Fruit fly (Drosophila melanogaster): ENCODE data around the gene ND-20L.

Gene ND-20L

dm6 chr3R:29508551-29509266 is 6.8 kb upstream of the ND-20L start:
- TF ChIP-seq ovo (GFP tag; optimal IDR thresholded peaks at IDR 0.05) (no peak), CG5204 (GFP tag; optimal IDR thresholded peaks at IDR 0.05) (no peak), CG33017 (tag; optimal IDR thresholded peaks at IDR 0.05) (no peak), Mnt (GFP tag; optimal IDR thresholded peaks at IDR 0.05) (no peak), CG11617 (GFP tag; optimal IDR thresholded peaks at IDR 0.05) (no peak), CG1620 (GFP tag; optimal IDR thresholded peaks at IDR 0.05) (no peak)

dm6 chr3R:29511472-29511871 is 4.0 kb upstream of the ND-20L start:
- TF ChIP-seq Clk (GFP tag; optimal IDR thresholded peaks at IDR 0.05) (no peak), bab1 (GFP tag; optimal IDR thresholded peaks at IDR 0.05) (no peak), CG1620 (GFP tag; optimal IDR thresholded peaks at IDR 0.05) (no peak), toe (GFP tag; optimal IDR thresholded peaks at IDR 0.05) (no peak), CG5204 (GFP tag; optimal IDR thresholded peaks at IDR 0.05) (no peak), cnc (optimal IDR thresholded peaks at IDR 0.05) (no peak), Crg-1 (GFP tag; optimal IDR thresholded peaks at IDR 0.05) (no peak)

- TF ChIP-seq bab1 (GFP tag; optimal IDR thresholded peaks at IDR 0.05), result no peak
- TF ChIP-seq CG1620 (GFP tag; optimal IDR thresholded peaks at IDR 0.05), result no peak
- TF ChIP-seq Mnt (GFP tag; optimal IDR thresholded peaks at IDR 0.05), result no peak
- no peak for TF ChIP-seq Crg-1 (GFP tag; optimal IDR thresholded peaks at IDR 0.05)
- TF ChIP-seq CG7101 (tag; optimal IDR thresholded peaks at IDR 0.05), result no peak
- no peak for TF ChIP-seq kay (GFP tag; ENCODE audit: borderline replicate concordance)
- TF ChIP-seq cic (GFP tag; optimal IDR thresholded peaks at IDR 0.05), result no peak
- TF ChIP-seq toe (GFP tag; optimal IDR thresholded peaks at IDR 0.05), result no peak
- TF ChIP-seq CG14711 (tag; optimal IDR thresholded peaks at IDR 0.05), result no peak
- TF ChIP-seq cnc (optimal IDR thresholded peaks at IDR 0.05), result no peak
- TF ChIP-seq tj (GFP tag; optimal IDR thresholded peaks at IDR 0.05), result no peak
- TF ChIP-seq Hr96 (GFP tag; optimal IDR thresholded peaks at IDR 0.05), result no peak
Measured at dm6 chr3R:29512306-29513044, 3.0 kb upstream of the ND-20L start.

dm6 chr3R:29516766-29517165 is 1.2 kb downstream of the ND-20L start:
- TF ChIP-seq CG33017 (tag; optimal IDR thresholded peaks at IDR 0.05) (no peak), bab1 (GFP tag; optimal IDR thresholded peaks at IDR 0.05) (no peak), kay (GFP tag; ENCODE audit: borderline replicate concordance) (no peak), CG5204 (GFP tag; optimal IDR thresholded peaks at IDR 0.05) (no peak), Crg-1 (GFP tag; optimal IDR thresholded peaks at IDR 0.05) (no peak), ovo (GFP tag; optimal IDR thresholded peaks at IDR 0.05) (no peak), CG1620 (GFP tag; optimal IDR thresholded peaks at IDR 0.05) (no peak), Clk (GFP tag; optimal IDR thresholded peaks at IDR 0.05) (no peak), CG7045 (GFP tag; optimal IDR thresholded peaks at IDR 0.05) (no peak), CG11617 (GFP tag; optimal IDR thresholded peaks at IDR 0.05) (no peak), cic (GFP tag; optimal IDR thresholded peaks at IDR 0.05) (no peak), CG12768 (GFP tag; optimal IDR thresholded peaks at IDR 0.05) (no peak), pad (GFP tag; optimal IDR thresholded peaks at IDR 0.05) (no peak), CG7101 (tag; optimal IDR thresholded peaks at IDR 0.05) (no peak), Hr96 (GFP tag; optimal IDR thresholded peaks at IDR 0.05) (no peak), cnc (optimal IDR thresholded peaks at IDR 0.05) (no peak)

- TF ChIP-seq toe (GFP tag; optimal IDR thresholded peaks at IDR 0.05) (no peak), CG11617 (GFP tag; optimal IDR thresholded peaks at IDR 0.05) (no peak), Mnt (GFP tag; optimal IDR thresholded peaks at IDR 0.05) (no peak), CG7045 (GFP tag; optimal IDR thresholded peaks at IDR 0.05) (no peak), Clk (GFP tag; optimal IDR thresholded peaks at IDR 0.05) (no peak), cic (GFP tag; optimal IDR thresholded peaks at IDR 0.05) (no peak), kay (GFP tag; ENCODE audit: borderline replicate concordance) (no peak), CG33017 (tag; optimal IDR thresholded peaks at IDR 0.05) (no peak)
Measured at dm6 chr3R:29517923-29518322, 2.4 kb downstream of the ND-20L start.

- TF ChIP-seq toe (GFP tag; optimal IDR thresholded peaks at IDR 0.05) (no peak), Mnt (GFP tag; optimal IDR thresholded peaks at IDR 0.05) (no peak), CG12768 (GFP tag; optimal IDR thresholded peaks at IDR 0.05) (no peak), Crg-1 (GFP tag; optimal IDR thresholded peaks at IDR 0.05) (no peak), Clk (GFP tag; optimal IDR thresholded peaks at IDR 0.05) (no peak), cic (GFP tag; optimal IDR thresholded peaks at IDR 0.05) (no peak), bab1 (GFP tag; optimal IDR thresholded peaks at IDR 0.05) (no peak), ovo (GFP tag; optimal IDR thresholded peaks at IDR 0.05) (no peak), cnc (optimal IDR thresholded peaks at IDR 0.05) (no peak)
Measured at dm6 chr3R:29518498-29518897, 3.0 kb downstream of the ND-20L start.

dm6 chr3R:29519332-29519731 is 3.8 kb downstream of the ND-20L start:
- TF ChIP-seq CG7101 (tag; optimal IDR thresholded peaks at IDR 0.05), result no peak
- no peak for TF ChIP-seq CG1620 (GFP tag; optimal IDR thresholded peaks at IDR 0.05)
- no peak for TF ChIP-seq toe (GFP tag; optimal IDR thresholded peaks at IDR 0.05)
- TF ChIP-seq CG5204 (GFP tag; optimal IDR thresholded peaks at IDR 0.05), result no peak
- TF ChIP-seq CG12768 (GFP tag; optimal IDR thresholded peaks at IDR 0.05), result no peak
- no peak for TF ChIP-seq tj (GFP tag; optimal IDR thresholded peaks at IDR 0.05)
- no peak for TF ChIP-seq Mnt (GFP tag; optimal IDR thresholded peaks at IDR 0.05)
- TF ChIP-seq CG14711 (tag; optimal IDR thresholded peaks at IDR 0.05), result no peak
- no peak for TF ChIP-seq kay (GFP tag; ENCODE audit: borderline replicate concordance)
- TF ChIP-seq CG11617 (GFP tag; optimal IDR thresholded peaks at IDR 0.05), result no peak
- no peak for TF ChIP-seq CG7045 (GFP tag; optimal IDR thresholded peaks at IDR 0.05)
- no peak for TF ChIP-seq CG33017 (tag; optimal IDR thresholded peaks at IDR 0.05)
- no peak for TF ChIP-seq pad (GFP tag; optimal IDR thresholded peaks at IDR 0.05)
- TF ChIP-seq Clk (GFP tag; optimal IDR thresholded peaks at IDR 0.05), result no peak

Data from whole organism, adult.